Fruit fly (Drosophila melanogaster) whole organism, adult: ENCODE results near the gene CG14968.

Experiments
- CG11617 ChIP-seq: fragments of 200-800 bp; sonication (Bioruptor generic); optimal IDR thresholded peaks from 2 replicates; lab custom pipeline; 2017; ENCODE audit warnings: mild to moderate bottlenecking, missing biosample characterization, missing genetic modification reagents, missing genetic modification characterization
- CG12768 ChIP-seq: fragments of 200-800 bp; sonication (Bioruptor generic); optimal IDR thresholded peaks from 2 replicates; lab custom pipeline; 2017; ENCODE audit warnings: missing biosample characterization, missing genetic modification characterization, mild to moderate bottlenecking, moderate library complexity, missing genetic modification reagents
- CG14711 ChIP-seq: fragments of 200-800 bp; sonication (Bioruptor generic); optimal IDR thresholded peaks from 2 replicates; lab custom pipeline; 2018; ENCODE audit warnings: missing biosample characterization, mild to moderate bottlenecking, missing genetic modification characterization, moderate library complexity
- CG1620 ChIP-seq: fragments of 200-800 bp; sonication (Bioruptor generic); optimal IDR thresholded peaks from 2 replicates; lab custom pipeline; 2016; ENCODE audit warnings: missing biosample characterization, missing genetic modification characterization
- CG33017 ChIP-seq: fragments of 200-800 bp; sonication (Bioruptor generic); optimal IDR thresholded peaks from 2 replicates; lab custom pipeline; 2018; ENCODE audit warnings: missing biosample characterization, mild to moderate bottlenecking, missing genetic modification characterization, moderate library complexity
- CG7045 ChIP-seq: fragments of 200-800 bp; sonication (Bioruptor generic); optimal IDR thresholded peaks from 2 replicates; lab custom pipeline; 2017; ENCODE audit warnings: missing biosample characterization, mild to moderate bottlenecking, missing genetic modification characterization
- Clk ChIP-seq: fragments of 200-800 bp; sonication (Bioruptor generic); optimal IDR thresholded peaks from 2 replicates; lab custom pipeline; 2017; ENCODE audit warnings: missing biosample characterization, missing genetic modification characterization
- Crg-1 ChIP-seq: fragments of 200-800 bp; sonication (Bioruptor generic); optimal IDR thresholded peaks from 2 replicates; lab custom pipeline; 2016; ENCODE audit warnings: missing biosample characterization, missing genetic modification characterization
- bab1 ChIP-seq: fragments of 200-800 bp; sonication (Bioruptor generic); optimal IDR thresholded peaks from 3 replicates; lab custom pipeline; 2019; ENCODE audit warnings: missing biosample characterization, mild to moderate bottlenecking, missing genetic modification characterization, moderate library complexity
- cic ChIP-seq: fragments of 200-800 bp; sonication (Bioruptor generic); optimal IDR thresholded peaks from 2 replicates; lab custom pipeline; 2017; ENCODE audit warnings: missing biosample characterization, mild to moderate bottlenecking, missing genetic modification characterization, moderate library complexity
- cnc ChIP-seq, 2 experiments: fragments of >200 bp; optimal IDR thresholded peaks; 2 replicates each; lab custom pipeline; 2017
- kay ChIP-seq: fragments of 200-800 bp; sonication (Bioruptor generic); peaks from one replicate; lab custom pipeline; 2016; ENCODE audit warnings: missing biosample characterization, missing genetic modification characterization, borderline replicate concordance
- tj ChIP-seq: fragments of 200-800 bp; sonication (Bioruptor generic); optimal IDR thresholded peaks from 3 replicates; lab custom pipeline; 2017; ENCODE audit warnings: missing biosample characterization, mild to moderate bottlenecking, missing genetic modification characterization, moderate library complexity
- toe ChIP-seq: fragments of 200-800 bp; sonication (Bioruptor generic); optimal IDR thresholded peaks from 2 replicates; lab custom pipeline; 2016; ENCODE audit warnings: missing biosample characterization, missing genetic modification characterization

DNA sequence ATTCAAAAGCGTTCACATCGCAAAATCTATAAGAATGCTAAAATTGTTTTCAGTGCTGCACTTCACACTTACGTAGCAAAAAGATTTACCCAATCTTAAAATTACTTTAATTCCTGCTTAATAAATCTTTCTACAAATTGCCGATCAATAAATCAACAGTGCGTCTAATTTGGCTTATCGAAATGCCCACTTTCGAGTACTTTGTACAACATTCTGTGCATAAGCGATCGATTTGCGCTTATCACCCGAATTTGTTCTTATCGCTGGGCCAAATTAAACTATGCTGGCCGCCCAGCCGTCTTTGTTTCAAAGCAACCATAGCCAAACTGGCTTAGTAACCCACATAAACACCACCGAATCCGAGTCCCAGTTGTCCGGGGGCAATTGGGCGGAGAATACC is 3.6 kb upstream of the CG14968 start:
- TF ChIP-seq CG12768 (GFP tag; lab: Kevin White, UChicago) (no peak), CG1620 (GFP tag; lab: Kevin White, UChicago) (no peak), CG11617 (GFP tag; lab: Kevin White, UChicago) (no peak), toe (GFP tag; lab: Kevin White, UChicago) (no peak), cnc (optimal IDR thresholded peaks at IDR 0.05; lab: Kevin White, UChicago) (no peak), CG33017 (no peak), cic (GFP tag; lab: Kevin White, UChicago) (no peak), CG7045 (GFP tag; lab: Kevin White, UChicago) (no peak), tj (GFP tag; lab: Kevin White, UChicago) (no peak), kay (GFP tag; lab: Kevin White, UChicago) (peak; percentile 14), Crg-1 (GFP tag; lab: Kevin White, UChicago) (no peak), Clk (GFP tag; lab: Kevin White, UChicago) (no peak), CG14711 (no peak), bab1 (GFP tag; lab: Kevin White, UChicago) (no peak)
